Fruit fly (Drosophila melanogaster): ENCODE results near the gene CG14195.

The CG14195 gene

dm6 chrX:19164726-19165125, 47.2 kb downstream of the CG14195 start (continued):
- TF ChIP-seq CG8119 (GFP tag; IDR thresholded peaks at IDR 0.05), result no peak
- TF ChIP-seq Lpt (GFP tag; optimal IDR thresholded peaks at IDR 0.05), result no peak
- peak; percentile 75 for TF ChIP-seq lz (GFP tag; optimal IDR thresholded peaks at IDR 0.05)
- no peak for TF ChIP-seq CG7368 (GFP tag; optimal IDR thresholded peaks at IDR 0.05)
- TF ChIP-seq CG16779 (tag; optimal IDR thresholded peaks at IDR 0.05), result no peak
- TF ChIP-seq CG11294 (GFP tag; IDR thresholded peaks at IDR 0.05), result no peak
- TF ChIP-seq CG15336 (GFP tag; IDR thresholded peaks at IDR 0.05), result no peak
- TF ChIP-seq Sox14 (GFP tag; optimal IDR thresholded peaks at IDR 0.05), result peak; percentile 49
- peak; percentile 52 for TF ChIP-seq cyc (GFP tag; optimal IDR thresholded peaks at IDR 0.05)
- no peak for TF ChIP-seq Hr38 (GFP tag; optimal IDR thresholded peaks at IDR 0.05)
- no peak for TF ChIP-seq CG10669 (GFP tag; optimal IDR thresholded peaks at IDR 0.05)
- peak; percentile 48 for TF ChIP-seq OdsH (GFP tag; optimal IDR thresholded peaks at IDR 0.05)
- TF ChIP-seq Hr4 (GFP tag; optimal IDR thresholded peaks at IDR 0.05), result peak; percentile 39
- no peak for TF ChIP-seq CG1621 (tag; optimal IDR thresholded peaks at IDR 0.05)
- no peak for TF ChIP-seq dsx (GFP tag; optimal IDR thresholded peaks at IDR 0.05; ENCODE audit: poor library complexity, severe bottlenecking)
- peak; percentile 22 for TF ChIP-seq net (GFP tag; optimal IDR thresholded peaks at IDR 0.05)
- no peak for TF ChIP-seq eg (GFP tag; IDR thresholded peaks at IDR 0.05)
- TF ChIP-seq CG8319 (GFP tag; optimal IDR thresholded peaks at IDR 0.05), result no peak
- peak; percentile 79 for TF ChIP-seq esn (GFP tag; optimal IDR thresholded peaks at IDR 0.05)
- TF ChIP-seq CG6163 (GFP tag; IDR thresholded peaks at IDR 0.05), result no peak
- TF ChIP-seq Ets21C (GFP tag; optimal IDR thresholded peaks at IDR 0.05), result peak; percentile 65
- peak; percentile 41 for TF ChIP-seq CG32006 (GFP tag; optimal IDR thresholded peaks at IDR 0.05)
- TF ChIP-seq Eip78C (GFP tag), result peak; percentile 80
- TF ChIP-seq CG3032 (tag; optimal IDR thresholded peaks at IDR 0.05), result no peak
- no peak for TF ChIP-seq CG3919 (GFP tag; optimal IDR thresholded peaks at IDR 0.05)
- peak; percentile 45 for TF ChIP-seq Sox15 (GFP tag; optimal IDR thresholded peaks at IDR 0.05)

DNA sequence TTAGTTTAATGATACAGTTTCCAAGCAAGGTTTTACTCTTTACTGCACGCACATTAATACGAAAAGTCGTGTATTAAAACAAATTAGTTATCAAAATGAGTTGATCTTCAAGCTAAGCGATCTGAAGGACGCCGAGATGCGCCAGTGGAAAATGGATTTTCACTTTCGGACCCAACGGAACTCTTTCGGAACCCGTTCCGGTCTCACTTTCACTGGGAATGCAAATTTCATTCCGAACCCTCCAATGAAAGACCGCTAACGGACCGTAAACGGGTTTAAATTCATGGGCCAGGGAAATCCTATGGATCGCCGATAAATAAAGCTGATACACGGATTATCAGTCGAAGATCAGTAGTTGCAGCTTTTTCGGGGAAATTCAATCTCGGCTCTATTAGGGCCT, 48.4 kb downstream of the CG14195 start:
- TF ChIP-seq Blimp-1 (GFP tag; optimal IDR thresholded peaks at IDR 0.05) (peak; percentile 17), OdsH (GFP tag; optimal IDR thresholded peaks at IDR 0.05) (no peak)

DNA sequence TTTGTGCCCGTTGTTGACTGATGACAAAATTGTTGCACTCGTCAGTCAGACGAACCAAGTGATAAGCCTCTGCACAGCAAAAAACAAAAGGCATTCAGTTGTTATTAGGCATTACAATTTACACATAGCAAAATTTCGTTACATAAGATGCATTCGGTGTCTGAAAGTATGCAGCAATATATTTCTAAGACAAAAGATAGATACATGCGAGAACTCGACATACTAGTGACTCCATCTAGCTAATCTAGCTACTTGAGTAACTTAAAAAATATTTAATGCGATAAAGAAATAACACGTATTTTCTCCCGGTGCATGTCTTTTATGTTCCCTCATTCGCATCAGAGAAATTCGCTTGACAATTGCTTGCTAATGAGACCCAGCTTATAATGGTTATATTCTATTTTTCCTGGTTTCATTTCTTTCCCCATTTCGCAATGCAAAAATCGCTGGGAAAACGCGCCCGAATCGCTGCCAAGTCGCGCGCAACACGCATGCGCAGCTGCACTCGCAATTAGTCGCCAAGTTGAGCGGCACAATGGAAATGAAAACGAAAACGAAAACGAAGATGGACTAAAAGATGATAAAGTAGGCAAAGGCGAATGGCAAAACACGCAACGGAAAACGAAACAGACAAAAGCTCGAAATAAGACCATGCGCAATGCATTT, 49.5 kb downstream of the CG14195 start:
- TF ChIP-seq Eip78C (GFP tag), result peak; percentile 97
- TF ChIP-seq spab (GFP tag; optimal IDR thresholded peaks at IDR 0.05), result peak; percentile 56
- TF ChIP-seq net (GFP tag; optimal IDR thresholded peaks at IDR 0.05), result peak; percentile 62
- peak; percentile 52 for TF ChIP-seq Hr4 (GFP tag; optimal IDR thresholded peaks at IDR 0.05)
- peak; percentile 42; the same call in 1 of the 3 replicates for TF ChIP-seq eg (GFP tag; IDR thresholded peaks at IDR 0.05)
- TF ChIP-seq cyc (GFP tag; optimal IDR thresholded peaks at IDR 0.05), result peak; percentile 59
- TF ChIP-seq CG7368 (GFP tag; optimal IDR thresholded peaks at IDR 0.05), result peak; percentile 35
- TF ChIP-seq CG6276 (GFP tag; optimal IDR thresholded peaks at IDR 0.05), result peak; percentile 29
- TF ChIP-seq salr (GFP tag; optimal IDR thresholded peaks at IDR 0.05), result peak; percentile 37 to 59
- peak; percentile 84 for TF ChIP-seq Sox14 (GFP tag; optimal IDR thresholded peaks at IDR 0.05)
- TF ChIP-seq esn (GFP tag; optimal IDR thresholded peaks at IDR 0.05), result peak; percentile 81
- peak; percentile 51 for TF ChIP-seq Gug (GFP tag; IDR thresholded peaks at IDR 0.05)
- peak; percentile 6 for TF ChIP-seq CG8319 (GFP tag; optimal IDR thresholded peaks at IDR 0.05)
- TF ChIP-seq CG3919 (GFP tag; optimal IDR thresholded peaks at IDR 0.05), result peak; percentile 39
- TF ChIP-seq CG8119 (GFP tag; IDR thresholded peaks at IDR 0.05), result peak; percentile 57
- TF ChIP-seq Smox (GFP tag; optimal IDR thresholded peaks at IDR 0.05), result peak; percentile 81
- peak; percentile 61 for TF ChIP-seq topi (GFP tag; optimal IDR thresholded peaks at IDR 0.05)
- peak; percentile 47 for TF ChIP-seq CG6808 (GFP tag; optimal IDR thresholded peaks at IDR 0.05)
- TF ChIP-seq fd85E (GFP tag; optimal IDR thresholded peaks at IDR 0.05), result peak; percentile 11
- TF ChIP-seq Sox102F (GFP tag; optimal IDR thresholded peaks at IDR 0.05), result peak; percentile 81
- TF ChIP-seq CG15336 (GFP tag; IDR thresholded peaks at IDR 0.05), result no peak; the same call in 1 of the 2 replicates
- TF ChIP-seq lz (GFP tag; optimal IDR thresholded peaks at IDR 0.05), result peak; percentile 81
- peak; percentile 67 for TF ChIP-seq vri (GFP tag; optimal IDR thresholded peaks at IDR 0.05)
- no peak for TF ChIP-seq CG6854 (GFP tag; optimal IDR thresholded peaks at IDR 0.05)
- peak; percentile 65 for TF ChIP-seq achi (GFP tag; optimal IDR thresholded peaks at IDR 0.05)
- peak; percentile 12 for TF ChIP-seq CG11902 (GFP tag; optimal IDR thresholded peaks at IDR 0.05)
- TF ChIP-seq fd59A (GFP tag; optimal IDR thresholded peaks at IDR 0.05), result peak; percentile 67
- TF ChIP-seq Ets96B (tag; optimal IDR thresholded peaks at IDR 0.05), result peak; percentile 66
- TF ChIP-seq acj6 (GFP tag; optimal IDR thresholded peaks at IDR 0.05), result peak; percentile 53
- peak; percentile 84 for TF ChIP-seq dsx (GFP tag; optimal IDR thresholded peaks at IDR 0.05; ENCODE audit: poor library complexity, severe bottlenecking)
- TF ChIP-seq Met (GFP tag; optimal IDR thresholded peaks at IDR 0.05), result peak; percentile 69
- TF ChIP-seq CG6163 (GFP tag; IDR thresholded peaks at IDR 0.05), result 0 out of 3 replicates have a peak, but pooled peaks have one; percentile 20
- peak; percentile 65 for TF ChIP-seq CG8632 (GFP tag; optimal IDR thresholded peaks at IDR 0.05)
- peak; percentile 58 for TF ChIP-seq Sox15 (GFP tag; optimal IDR thresholded peaks at IDR 0.05)

Measured in whole organism, prepupa.